Fruit fly (Drosophila melanogaster): Measurements from ENCODE around the gene Kots.

Kots gene

DNA sequence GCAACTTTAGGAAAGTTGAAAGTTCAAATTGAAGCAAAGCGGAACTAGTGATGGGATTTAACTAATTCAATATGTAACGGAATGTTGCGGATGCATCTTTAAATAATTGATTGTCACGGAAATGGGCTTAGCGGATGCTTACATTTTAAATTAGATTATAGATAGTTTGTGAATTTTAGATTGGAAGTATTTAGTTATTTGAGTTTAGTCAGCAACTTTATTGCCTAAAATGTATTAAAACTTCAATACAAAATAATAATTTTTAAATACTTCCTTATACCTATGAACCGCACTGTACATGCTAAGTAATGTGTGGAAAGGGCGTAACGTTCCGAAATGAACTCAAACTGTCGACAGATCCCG, 42.9 kb upstream of the Kots start (continued):
- TF ChIP-seq spab (GFP tag; optimal IDR thresholded peaks at IDR 0.05) (peak; percentile 82), cyc (GFP tag; optimal IDR thresholded peaks at IDR 0.05) (peak; percentile 57), CG8632 (GFP tag; optimal IDR thresholded peaks at IDR 0.05) (peak; percentile 74), OdsH (GFP tag; optimal IDR thresholded peaks at IDR 0.05) (peak; percentile 83), CG11902 (GFP tag; optimal IDR thresholded peaks at IDR 0.05) (peak; percentile 69), Ets21C (GFP tag; optimal IDR thresholded peaks at IDR 0.05) (peak; percentile 55), CG10669 (GFP tag; optimal IDR thresholded peaks at IDR 0.05) (peak; percentile 88), CG16779 (tag; optimal IDR thresholded peaks at IDR 0.05) (peak; percentile 30), esn (GFP tag; optimal IDR thresholded peaks at IDR 0.05) (peak; percentile 76), CG7368 (GFP tag; optimal IDR thresholded peaks at IDR 0.05) (peak; percentile 16), CG8319 (GFP tag; optimal IDR thresholded peaks at IDR 0.05) (no peak)

DNA sequence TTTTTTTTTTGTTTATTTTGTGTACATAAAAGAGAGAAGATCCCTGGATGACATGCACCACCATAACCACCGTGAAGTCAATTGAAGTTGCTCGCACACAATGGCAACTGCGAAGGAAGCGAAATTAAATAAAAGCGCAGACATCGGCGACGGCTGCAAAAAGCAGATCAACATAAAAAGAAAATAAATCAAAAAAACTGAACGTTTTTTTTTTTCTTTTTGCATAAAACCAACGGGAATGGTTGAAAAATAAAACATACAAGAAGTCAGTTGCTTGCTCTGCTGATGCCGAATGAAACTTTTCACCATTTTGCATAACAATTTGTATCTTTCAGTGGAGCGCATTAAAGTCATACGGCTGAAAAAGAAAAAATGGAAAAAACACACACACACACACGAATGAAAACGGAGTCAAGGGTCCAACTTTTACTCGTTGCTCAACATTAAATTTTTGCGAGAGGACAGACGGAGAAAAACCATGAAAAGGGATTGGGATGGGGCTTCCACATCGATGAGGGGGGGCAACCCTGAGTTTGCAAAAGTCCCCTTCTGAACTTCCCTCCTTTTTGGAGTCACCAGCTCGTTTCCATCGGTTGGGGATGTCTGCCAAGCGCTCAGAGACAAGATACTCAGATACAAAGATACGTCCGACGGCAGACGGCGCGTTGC, 42.4 kb upstream of the Kots start:
- peak; percentile 81 to 88 for TF ChIP-seq ss (GFP tag; optimal IDR thresholded peaks at IDR 0.05)
- TF ChIP-seq CG6808 (GFP tag; optimal IDR thresholded peaks at IDR 0.05): peak; percentile 75
- peak; percentile 77; the same call in 2 of the 3 replicates for TF ChIP-seq CG6163 (GFP tag; IDR thresholded peaks at IDR 0.05)
- peak; percentile 75 for TF ChIP-seq Eip75B (GFP tag; optimal IDR thresholded peaks at IDR 0.05)
- peak; percentile 75 for TF ChIP-seq Hr39 (GFP tag; optimal IDR thresholded peaks at IDR 0.05)
- TF ChIP-seq Eip93F (GFP tag; optimal IDR thresholded peaks at IDR 0.05): no peak
- TF ChIP-seq Met (GFP tag; optimal IDR thresholded peaks at IDR 0.05): peak; percentile 75
- peak; percentile 72 for TF ChIP-seq Sox102F (GFP tag; optimal IDR thresholded peaks at IDR 0.05)
- TF ChIP-seq CG3919 (GFP tag; optimal IDR thresholded peaks at IDR 0.05): peak; percentile 65
- peak; percentile 61 for TF ChIP-seq CG10669 (GFP tag; optimal IDR thresholded peaks at IDR 0.05)
- TF ChIP-seq fd85E (GFP tag; optimal IDR thresholded peaks at IDR 0.05): peak; percentile 13
- TF ChIP-seq lz (GFP tag; optimal IDR thresholded peaks at IDR 0.05): peak; percentile 53
- TF ChIP-seq esn (GFP tag; optimal IDR thresholded peaks at IDR 0.05): peak; percentile 56
- peak; percentile 46 for TF ChIP-seq Smox (GFP tag; optimal IDR thresholded peaks at IDR 0.05)
- peak; percentile 60 for TF ChIP-seq CG7368 (GFP tag; optimal IDR thresholded peaks at IDR 0.05)
- TF ChIP-seq dsx (GFP tag; optimal IDR thresholded peaks at IDR 0.05; ENCODE audit: poor library complexity, severe bottlenecking): peak; percentile 79
- peak; percentile 63 for TF ChIP-seq Ets96B (tag; optimal IDR thresholded peaks at IDR 0.05)
- TF ChIP-seq Ets21C (GFP tag; optimal IDR thresholded peaks at IDR 0.05): peak; percentile 8
- TF ChIP-seq CG11902 (GFP tag; optimal IDR thresholded peaks at IDR 0.05): no peak
- TF ChIP-seq Eip78C (GFP tag): peak; percentile 93
- peak; percentile 78 for TF ChIP-seq net (GFP tag; optimal IDR thresholded peaks at IDR 0.05)
- TF ChIP-seq CG8632 (GFP tag; optimal IDR thresholded peaks at IDR 0.05): peak; percentile 76
- TF ChIP-seq svp (GFP tag): peak; percentile 71
- TF ChIP-seq CG3032 (tag; optimal IDR thresholded peaks at IDR 0.05): peak; percentile 67
- TF ChIP-seq OdsH (GFP tag; optimal IDR thresholded peaks at IDR 0.05): peak; percentile 51
- TF ChIP-seq pdm3 (GFP tag; optimal IDR thresholded peaks at IDR 0.05): peak; percentile 67
- peak; percentile 63 for TF ChIP-seq CG1621 (tag; optimal IDR thresholded peaks at IDR 0.05)
- TF ChIP-seq Blimp-1 (GFP tag; optimal IDR thresholded peaks at IDR 0.05): peak; percentile 34
- peak; percentile 13 for TF ChIP-seq CG6276 (GFP tag; optimal IDR thresholded peaks at IDR 0.05)
- peak; percentile 72 for TF ChIP-seq eg (GFP tag; IDR thresholded peaks at IDR 0.05)
- TF ChIP-seq Hr38 (GFP tag; optimal IDR thresholded peaks at IDR 0.05): no peak
- peak; percentile 55 for TF ChIP-seq cyc (GFP tag; optimal IDR thresholded peaks at IDR 0.05)
- TF ChIP-seq CG31627 (GFP tag; optimal IDR thresholded peaks at IDR 0.05): peak; percentile 45
- peak; percentile 41 for TF ChIP-seq CG8319 (GFP tag; optimal IDR thresholded peaks at IDR 0.05)
- TF ChIP-seq acj6 (GFP tag; optimal IDR thresholded peaks at IDR 0.05): peak; percentile 70
- peak; percentile 65 for TF ChIP-seq spab (GFP tag; optimal IDR thresholded peaks at IDR 0.05)
- peak; percentile 52 for TF ChIP-seq Hr4 (GFP tag; optimal IDR thresholded peaks at IDR 0.05)
- TF ChIP-seq CG6792 (GFP tag; optimal IDR thresholded peaks at IDR 0.05): peak; percentile 53
- peak; percentile 66 for TF ChIP-seq topi (GFP tag; optimal IDR thresholded peaks at IDR 0.05)
- peak; percentile 74 for TF ChIP-seq CG16779 (tag; optimal IDR thresholded peaks at IDR 0.05)
- peak; percentile 58 for TF ChIP-seq vri (GFP tag; optimal IDR thresholded peaks at IDR 0.05)
- peak; percentile 50 for TF ChIP-seq CG11762 (GFP tag; optimal IDR thresholded peaks at IDR 0.05; ENCODE audit: insufficient read depth)
- TF ChIP-seq CG10631 (GFP tag; optimal IDR thresholded peaks at IDR 0.05): peak; percentile 10
- peak; percentile 90 for TF ChIP-seq CG9139 (GFP tag; optimal IDR thresholded peaks at IDR 0.05)
- peak; percentile 59 for TF ChIP-seq Lpt (GFP tag; optimal IDR thresholded peaks at IDR 0.05)
- no peak for TF ChIP-seq Gug (GFP tag; IDR thresholded peaks at IDR 0.05)
- TF ChIP-seq CG8119 (GFP tag; IDR thresholded peaks at IDR 0.05): peak; percentile 74; the same call in 2 of the 3 replicates

Measured in whole organism, prepupa.